Fruit fly (Drosophila melanogaster) whole organism, embryonic: ENCODE results near the gene CG17224.

Experiments
- Ada2b ChIP-seq: fragments of 200-800 bp; sonication (Bioruptor generic); IDR thresholded peaks from 2 replicates; pipeline ENCODE4 v1.3.6; 2022; ENCODE audit warnings: missing biosample characterization, missing genetic modification characterization
- B-H1 ChIP-seq: fragments of 200-800 bp; sonication (Bioruptor generic); IDR thresholded peaks from 3 replicates; pipeline ENCODE4 v1.3.6; 2022; ENCODE audit warnings: missing biosample characterization, missing genetic modification characterization
- CG10959 ChIP-seq: fragments of 200-800 bp; sonication (Bioruptor generic); IDR thresholded peaks from 2 replicates; pipeline ENCODE4 v1.3.6; 2022; ENCODE audit warnings: missing biosample characterization, missing genetic modification characterization
- CG11723 ChIP-seq: fragments of 200-800 bp; sonication (Bioruptor generic); optimal IDR thresholded peaks from 2 replicates; lab custom pipeline; 2017; ENCODE audit warnings: missing biosample characterization, mild to moderate bottlenecking, missing genetic modification characterization
- CG1233 ChIP-seq: fragments of 200-800 bp; sonication (Bioruptor generic); optimal IDR thresholded peaks from 4 replicates; lab custom pipeline; 2018; ENCODE audit warnings: missing biosample characterization, mild to moderate bottlenecking, missing genetic modification characterization
- CG13287 ChIP-seq: fragments of 200-800 bp; sonication (Bioruptor generic); IDR thresholded peaks from 2 replicates; pipeline ENCODE4 v1.3.6; 2022; ENCODE audit warnings: missing biosample characterization, missing genetic modification characterization; ENCODE audit not compliant: partially characterized antibody
- CG14014 ChIP-seq: fragments of 200-800 bp; sonication (Bioruptor generic); IDR thresholded peaks from 2 replicates; pipeline ENCODE4 v1.3.6; 2022; ENCODE audit warnings: missing biosample characterization, missing genetic modification characterization
- CG14441 ChIP-seq: fragments of 200-800 bp; sonication (Bioruptor generic); IDR thresholded peaks from 2 replicates; pipeline ENCODE4 v1.3.6; 2022; ENCODE audit warnings: missing biosample characterization, missing genetic modification characterization
- CG14667 ChIP-seq: fragments of 200-800 bp; sonication (Bioruptor generic); IDR thresholded peaks from 2 replicates; pipeline ENCODE4 v1.3.6; 2022; ENCODE audit warnings: missing biosample characterization, missing genetic modification characterization
- CG1529 ChIP-seq: fragments of 200-800 bp; sonication (Bioruptor generic); optimal IDR thresholded peaks from 3 replicates; lab custom pipeline; 2018; ENCODE audit warnings: missing biosample characterization, missing genetic modification characterization
- CG1647 ChIP-seq: fragments of 200-800 bp; sonication (Bioruptor generic); optimal IDR thresholded peaks from 3 replicates; lab custom pipeline; 2016; ENCODE audit warnings: missing biosample characterization, missing genetic modification characterization
- CG18619 ChIP-seq: fragments of 200-800 bp; sonication (Bioruptor generic); optimal IDR thresholded peaks from 3 replicates; lab custom pipeline; 2017; ENCODE audit warnings: missing biosample characterization, mild to moderate bottlenecking, missing genetic modification characterization
- CG18764 ChIP-seq: fragments of 200-800 bp; sonication (Bioruptor generic); optimal IDR thresholded peaks from 3 replicates; lab custom pipeline; 2016; ENCODE audit warnings: missing biosample characterization, missing genetic modification characterization
- CG31224 ChIP-seq: fragments of 200-800 bp; sonication (Bioruptor generic); IDR thresholded peaks from 2 replicates; pipeline ENCODE4 v1.3.6; 2022; ENCODE audit warnings: missing biosample characterization, missing genetic modification characterization
- CG33213 ChIP-seq: fragments of 200-800 bp; sonication (Bioruptor generic); optimal IDR thresholded peaks from 3 replicates; lab custom pipeline; 2016; ENCODE audit warnings: missing biosample characterization, missing genetic modification characterization
- CG34224 ChIP-seq: fragments of 200-800 bp; sonication (Bioruptor generic); IDR thresholded peaks from 3 replicates; pipeline ENCODE4 v1.3.6; 2022; ENCODE audit warnings: missing biosample characterization, missing genetic modification characterization; ENCODE audit not compliant: partially characterized antibody
- CG5953 ChIP-seq: fragments of 200-800 bp; sonication (Bioruptor generic); IDR thresholded peaks from 2 replicates; pipeline ENCODE4 v1.3.6; 2022; ENCODE audit warnings: missing biosample characterization, missing genetic modification characterization
- CG6654 ChIP-seq: fragments of 200-800 bp; sonication (Bioruptor generic); optimal IDR thresholded peaks from 2 replicates; lab custom pipeline; 2017; ENCODE audit warnings: missing biosample characterization, mild to moderate bottlenecking, missing genetic modification characterization
- CG6689 ChIP-seq: fragments of 200-800 bp; sonication (Bioruptor generic); IDR thresholded peaks from 2 replicates; pipeline ENCODE4 v1.3.6; 2022; ENCODE audit warnings: missing biosample characterization, missing genetic modification characterization
- CG6854 ChIP-seq: fragments of 200-800 bp; sonication (Bioruptor generic); optimal IDR thresholded peaks from 3 replicates; lab custom pipeline; 2017; ENCODE audit warnings: missing biosample characterization, mild to moderate bottlenecking, missing genetic modification characterization
- Chrac-16 ChIP-seq: fragments of 200-800 bp; sonication (Bioruptor generic); optimal IDR thresholded peaks from 3 replicates; lab custom pipeline; 2016; ENCODE audit warnings: missing biosample characterization, missing genetic modification characterization
- Dbx ChIP-seq: fragments of 200-800 bp; sonication (Bioruptor generic); IDR thresholded peaks from 3 replicates; pipeline ENCODE4 v1.3.6; 2022; ENCODE audit warnings: missing biosample characterization, missing genetic modification characterization
- Deaf1 ChIP-seq: fragments of 200-800 bp; optimal IDR thresholded peaks from 3 replicates; lab custom pipeline; 2019; ENCODE audit warnings: missing biosample characterization, mild to moderate bottlenecking, missing genetic modification characterization, moderate library complexity
- GATAe ChIP-seq: fragments of 200-800 bp; sonication (Bioruptor generic); conservative IDR thresholded peaks from 2 replicates; pipeline ENCODE4 v1.3.6; 2022; ENCODE audit warnings: missing biosample characterization, missing genetic modification characterization
- Hr3 ChIP-seq: fragments of 200-800 bp; sonication (Bioruptor generic); optimal IDR thresholded peaks from 3 replicates; lab custom pipeline; 2016; ENCODE audit warnings: missing biosample characterization, missing genetic modification characterization
- Kr ChIP-seq: fragments of 200-800 bp; sonication (Bioruptor generic); optimal IDR thresholded peaks from 2 replicates; lab custom pipeline; 2017; ENCODE audit warnings: missing biosample characterization, mild to moderate bottlenecking, missing genetic modification characterization
- Med ChIP-seq: fragments of 200-800 bp; sonication (Bioruptor generic); peaks from one replicate; lab custom pipeline; 2016; ENCODE audit warnings: missing biosample characterization, missing genetic modification characterization, mild to moderate bottlenecking, inconsistent platforms, moderate library complexity
- Nf-YB ChIP-seq: fragments of 200-800 bp; sonication (Bioruptor generic); optimal IDR thresholded peaks from 3 replicates; lab custom pipeline; 2019; ENCODE audit warnings: missing biosample characterization, mild to moderate bottlenecking, missing genetic modification characterization, moderate library complexity
- PHDP ChIP-seq: fragments of 200-800 bp; sonication (Bioruptor generic); optimal IDR thresholded peaks from 3 replicates; lab custom pipeline; 2018; ENCODE audit warnings: missing biosample characterization, mild to moderate bottlenecking, missing genetic modification characterization, moderate library complexity
- Trl ChIP-seq, 3 experiments: fragments of >200 bp in 2 of 3; fragments of 200-800 bp in 1 of 3; sonication (Bioruptor generic) in 1 of 3; optimal IDR thresholded peaks; 2 replicates in 1 of 3; 3 replicates in 2 of 3; lab custom pipeline; 2016 to 2017; ENCODE audit warnings: missing biosample characterization in 1 of 3, missing genetic modification characterization in 1 of 3
- Xbp1 ChIP-seq: fragments of 200-800 bp; sonication (Bioruptor generic); optimal IDR thresholded peaks from 3 replicates; lab custom pipeline; 2016; ENCODE audit warnings: missing biosample characterization, mild to moderate bottlenecking, missing genetic modification characterization
- abd-A ChIP-seq: fragments of 200-800 bp; sonication (Bioruptor generic); optimal IDR thresholded peaks from 3 replicates; lab custom pipeline; 2019; ENCODE audit warnings: missing biosample characterization, mild to moderate bottlenecking, missing genetic modification characterization, moderate library complexity
- bowl ChIP-seq: fragments of 200-800 bp; sonication (Bioruptor generic); IDR thresholded peaks from 2 replicates; pipeline ENCODE4 v1.3.6; 2022; ENCODE audit warnings: missing biosample characterization, missing genetic modification characterization
- caup ChIP-seq: fragments of 200-800 bp; sonication (Bioruptor generic); optimal IDR thresholded peaks from 3 replicates; lab custom pipeline; 2017; ENCODE audit warnings: missing biosample characterization, mild to moderate bottlenecking, missing genetic modification characterization, moderate library complexity; ENCODE audit not compliant: severe bottlenecking
- cg ChIP-seq: fragments of 200-800 bp; sonication (Bioruptor generic); optimal IDR thresholded peaks from 3 replicates; lab custom pipeline; 2019; ENCODE audit warnings: missing biosample characterization, mild to moderate bottlenecking, missing genetic modification characterization, moderate library complexity
- croc ChIP-seq: fragments of 200-800 bp; sonication (Bioruptor generic); conservative IDR thresholded peaks from 3 replicates; pipeline ENCODE4 v1.3.6; 2022; ENCODE audit warnings: missing biosample characterization, missing genetic modification characterization
- cwo ChIP-seq: fragments of 200-800 bp; sonication (Bioruptor generic); optimal IDR thresholded peaks from 3 replicates; lab custom pipeline; 2017; ENCODE audit warnings: missing biosample characterization, missing genetic modification characterization, mild to moderate bottlenecking, moderate library complexity, missing genetic modification reagents
- da ChIP-seq: fragments of 200-800 bp; sonication (Bioruptor generic); optimal IDR thresholded peaks from 2 replicates; lab custom pipeline; 2016; ENCODE audit warnings: missing biosample characterization, missing genetic modification characterization
- dysf ChIP-seq: fragments of 200-800 bp; sonication (Bioruptor generic); IDR thresholded peaks from 3 replicates; pipeline ENCODE4 v1.3.6; 2022; ENCODE audit warnings: missing biosample characterization, missing genetic modification characterization
- emc ChIP-seq: fragments of 200-800 bp; sonication (Bioruptor generic); optimal IDR thresholded peaks from 2 replicates; lab custom pipeline; 2016; ENCODE audit warnings: missing biosample characterization, missing genetic modification characterization
- ftz-f1 ChIP-seq: fragments of 200-800 bp; sonication (Bioruptor generic); optimal IDR thresholded peaks from 2 replicates; lab custom pipeline; 2016; ENCODE audit warnings: missing biosample characterization, missing genetic modification characterization
- gcm2 ChIP-seq: fragments of 200-800 bp; sonication (Bioruptor generic); optimal IDR thresholded peaks from 2 replicates; lab custom pipeline; 2016; ENCODE audit warnings: missing biosample characterization, missing genetic modification characterization
- gt ChIP-seq: fragments of 200-800 bp; sonication (Bioruptor generic); IDR thresholded peaks from 2 replicates; pipeline ENCODE4 v1.3.6; 2022; ENCODE audit warnings: missing biosample characterization, missing genetic modification characterization
- klu ChIP-seq: fragments of 200-800 bp; sonication (Bioruptor generic); IDR thresholded peaks from 2 replicates; pipeline ENCODE4 v1.3.6; 2022; ENCODE audit warnings: missing biosample characterization, missing genetic modification characterization
- lmd ChIP-seq: fragments of 200-800 bp; sonication (Bioruptor generic); IDR thresholded peaks from 2 replicates; pipeline ENCODE4 v1.3.6; 2022; ENCODE audit warnings: missing biosample characterization, missing genetic modification characterization
- mirr ChIP-seq: fragments of 200-800 bp; sonication (Bioruptor generic); optimal IDR thresholded peaks from 3 replicates; lab custom pipeline; 2018; ENCODE audit warnings: missing biosample characterization, mild to moderate bottlenecking, missing genetic modification characterization
- pnt ChIP-seq: fragments of 200-800 bp; sonication (Bioruptor generic); optimal IDR thresholded peaks from 3 replicates; lab custom pipeline; 2016; ENCODE audit warnings: missing biosample characterization, missing genetic modification characterization
- stwl ChIP-seq: fragments of 200-800 bp; sonication (Bioruptor generic); optimal IDR thresholded peaks from 3 replicates; lab custom pipeline; 2018; ENCODE audit warnings: missing biosample characterization, mild to moderate bottlenecking, missing genetic modification characterization, moderate library complexity
- toy ChIP-seq: fragments of 200-800 bp; sonication (Bioruptor generic); IDR thresholded peaks from 2 replicates; pipeline ENCODE4 v1.3.6; 2022; ENCODE audit warnings: missing biosample characterization, missing genetic modification characterization
- vvl ChIP-seq: fragments of 200-800 bp; sonication (Bioruptor generic); IDR thresholded peaks from 2 replicates; pipeline ENCODE4 v1.3.6; 2022; ENCODE audit warnings: missing biosample characterization, missing genetic modification characterization

Gene CG17224

dm6 chr2L:3055710-3056447 lies 37.8 kb upstream of the CG17224 start (continued):
- no peak for TF ChIP-seq da (GFP tag; lab: Kevin White, UChicago)
- no peak for TF ChIP-seq CG14441 (GFP tag; lab: Robert Waterston, UW)
- TF ChIP-seq B-H1 (GFP tag; lab: Robert Waterston, UW) = no peak
- TF ChIP-seq CG1529 = no peak
- TF ChIP-seq Chrac-16 (GFP tag; lab: Kevin White, UChicago) = peak; percentile 5
- TF ChIP-seq bowl = no peak
- TF ChIP-seq CG18764 (GFP tag; lab: Kevin White, UChicago) = no peak
- peak; percentile 23; the same call in 1 of the 2 replicates for TF ChIP-seq lmd (GFP tag; lab: Robert Waterston, UW)
- TF ChIP-seq cwo (GFP tag; lab: Kevin White, UChicago) = peak; percentile 94
- TF ChIP-seq CG6689 (GFP tag; lab: Robert Waterston, UW) = peak; percentile 44
- TF ChIP-seq CG6654 = no peak
- TF ChIP-seq gcm2 (GFP tag; lab: Kevin White, UChicago) = no peak
- no peak for TF ChIP-seq emc
- no peak for TF ChIP-seq PHDP (tag; lab: Kevin White, UChicago)
- peak; percentile 12 for TF ChIP-seq CG1233
- no peak for TF ChIP-seq Dbx (GFP tag; lab: Robert Waterston, UW)
- no peak for TF ChIP-seq Kr
- TF ChIP-seq vvl = no peak; the same call in 1 of the 2 replicates
- peak; percentile 13 for TF ChIP-seq CG1647 (GFP tag; lab: Kevin White, UChicago)
- no peak for TF ChIP-seq abd-A (tag; lab: Kevin White, UChicago)
- TF ChIP-seq CG11723 (GFP tag; lab: Kevin White, UChicago) = no peak
- no peak for TF ChIP-seq caup (GFP tag; lab: Kevin White, UChicago)
- peak; percentile 57 for TF ChIP-seq Xbp1 (GFP tag; lab: Kevin White, UChicago)
- no peak for TF ChIP-seq CG6854
- TF ChIP-seq cg (GFP tag; lab: Kevin White, UChicago) = no peak
- no peak for TF ChIP-seq croc (GFP tag; lab: Robert Waterston, UW)
- no peak for TF ChIP-seq CG5953 (GFP tag; lab: Robert Waterston, UW)
- TF ChIP-seq Nf-YB (GFP tag; lab: Kevin White, UChicago) = no peak
- TF ChIP-seq Trl (optimal IDR thresholded peaks at IDR 0.05; lab: Kevin White, UChicago) = no peak
- TF ChIP-seq Trl (GFP tag; optimal IDR thresholded peaks at IDR 0.05; lab: Kevin White, UChicago) = no peak
- TF ChIP-seq gt (GFP tag; lab: Robert Waterston, UW) = no peak
- no peak for TF ChIP-seq ftz-f1 (GFP tag; lab: Kevin White, UChicago)
- no peak for TF ChIP-seq stwl (tag; lab: Kevin White, UChicago)
- TF ChIP-seq CG34224 (GFP tag; lab: Robert Waterston, UW) = peak; percentile 24; the same call in 1 of the 3 replicates
- TF ChIP-seq Deaf1 (tag; lab: Kevin White, UChicago) = peak; percentile 41
- TF ChIP-seq CG10959 (GFP tag; lab: Robert Waterston, UW) = no peak
- no peak for TF ChIP-seq toy (GFP tag; lab: Robert Waterston, UW)
- no peak for TF ChIP-seq CG31224 (GFP tag; lab: Robert Waterston, UW)
- TF ChIP-seq CG18619 (GFP tag; lab: Kevin White, UChicago) = peak; percentile 71
- no peak for TF ChIP-seq CG14667
- peak; percentile 54 for TF ChIP-seq Hr3
- TF ChIP-seq pnt (GFP tag; lab: Kevin White, UChicago) = peak; percentile 31
- TF ChIP-seq CG13287 (GFP tag; lab: Robert Waterston, UW) = peak; percentile 46
- peak; percentile 27 for TF ChIP-seq Med (GFP tag; lab: Kevin White, UChicago)
- no peak for TF ChIP-seq GATAe
- TF ChIP-seq klu (GFP tag; lab: Robert Waterston, UW) = no peak
- peak; percentile 53; the same call in 2 of the 3 replicates for TF ChIP-seq dysf
- no peak for TF ChIP-seq mirr
- TF ChIP-seq Ada2b (GFP tag; lab: Robert Waterston, UW) = no peak
- no peak; the same call in 1 of the 2 replicates for TF ChIP-seq CG14014
- TF ChIP-seq CG33213 = no peak
